Worm (Caenorhabditis elegans): ENCODE results near the gene hrpl-1.

The hrpl-1 gene

ce11 chrII:6928416-6928815, 29.9 kb downstream of the hrpl-1 start, which contains the start of gene flcn-1 (continued):
- TF ChIP-seq jun-1 (tag; optimal IDR thresholded peaks at IDR 0.05): no peak
- TF ChIP-seq nhr-77 (tag; optimal IDR thresholded peaks at IDR 0.05): no peak
- peak; percentile 15 for TF ChIP-seq snpc-4 (tag; optimal IDR thresholded peaks at IDR 0.05)
- no peak for TF ChIP-seq ceh-63 (GFP tag; optimal IDR thresholded peaks at IDR 0.05)
- peak; percentile 74 for TF ChIP-seq snu-23 (GFP tag; optimal IDR thresholded peaks at IDR 0.05)
- peak; percentile 23 for TF ChIP-seq blmp-1 (tag; optimal IDR thresholded peaks at IDR 0.05)
- peak; percentile 15 for TF ChIP-seq fos-1 (tag; optimal IDR thresholded peaks at IDR 0.05)
- no peak for TF ChIP-seq sptf-1 (tag; optimal IDR thresholded peaks at IDR 0.05)
- TF ChIP-seq rnt-1 (tag; optimal IDR thresholded peaks at IDR 0.05): peak; percentile 40
- no peak for TF ChIP-seq isw-1 (GFP tag; IDR thresholded peaks at IDR 0.05)
- TF ChIP-seq mep-1 (tag; optimal IDR thresholded peaks at IDR 0.05): peak; percentile 76

DNA sequence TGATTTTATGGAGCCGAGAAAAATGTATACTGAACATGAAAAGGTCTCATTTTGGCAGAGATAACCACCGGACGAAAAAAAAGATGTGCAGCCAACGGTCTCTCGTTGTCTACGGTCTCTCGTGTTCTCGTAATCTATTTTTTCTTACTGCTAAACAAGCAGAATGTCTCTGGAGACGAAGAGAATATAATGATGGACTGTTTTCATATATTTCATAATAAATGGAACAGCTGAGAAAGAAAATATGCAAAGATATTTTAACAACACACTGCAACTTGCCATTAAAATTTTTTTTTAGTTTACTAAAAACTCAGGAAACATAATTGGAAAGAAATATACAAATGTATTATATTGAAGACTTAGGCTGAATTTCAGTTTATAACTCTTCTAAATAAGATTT, 31.5 kb downstream of the hrpl-1 start:
- TF ChIP-seq tbx-2 (tag; optimal IDR thresholded peaks at IDR 0.05) (no peak), mep-1 (tag; optimal IDR thresholded peaks at IDR 0.05) (peak; percentile 7), nhr-71 (tag; optimal IDR thresholded peaks at IDR 0.05) (peak; percentile 1), lir-3 (tag; optimal IDR thresholded peaks at IDR 0.05; ENCODE audit: poor library complexity) (no peak), xbp-1 (tag; optimal IDR thresholded peaks at IDR 0.05) (no peak), lin-14 (GFP tag; optimal IDR thresholded peaks at IDR 0.05) (peak; percentile 17), snpc-4 (tag; optimal IDR thresholded peaks at IDR 0.05) (peak; percentile 19)

DNA sequence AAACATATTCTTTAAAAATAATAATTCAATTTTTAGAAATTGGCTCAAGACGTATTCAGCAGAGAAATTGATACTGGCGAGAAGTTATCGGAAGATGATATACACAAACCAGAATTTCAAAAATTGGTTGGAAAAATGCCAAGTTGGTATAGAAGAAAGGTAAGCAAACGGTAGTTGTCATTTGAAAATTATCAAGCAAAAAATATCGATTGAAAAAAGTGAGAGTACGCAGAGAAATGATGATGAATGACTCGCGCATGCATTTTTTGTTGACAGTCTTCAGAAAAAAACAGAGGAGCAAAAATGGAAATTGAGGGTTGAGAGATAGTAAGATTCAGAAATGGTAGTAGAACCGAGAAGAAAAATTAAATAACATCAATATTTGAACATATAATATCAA, 34.4 kb downstream of the hrpl-1 start:
- no peak for TF ChIP-seq efl-1 (optimal IDR thresholded peaks at IDR 0.05)
- TF ChIP-seq efl-1 (GFP tag; optimal IDR thresholded peaks at IDR 0.05 in 1 of 2): peak in 1 of 2 experiments; percentile 11
- TF ChIP-seq egl-27 (tag; optimal IDR thresholded peaks at IDR 0.05): no peak
- no peak for TF ChIP-seq fkh-8 (tag; optimal IDR thresholded peaks at IDR 0.05)
- TF ChIP-seq irx-1 (tag; optimal IDR thresholded peaks at IDR 0.05): no peak

ce11 chrII:6934729-6935128, 36.2 kb downstream of the hrpl-1 start:
- TF ChIP-seq zip-4 (GFP tag; optimal IDR thresholded peaks at IDR 0.05) (no peak), unc-98 (GFP tag; IDR thresholded peaks at IDR 0.05) (no peak), lir-3 (tag; optimal IDR thresholded peaks at IDR 0.05; ENCODE audit: poor library complexity) (no peak), mep-1 (tag; optimal IDR thresholded peaks at IDR 0.05) (no peak), lin-14 (GFP tag; optimal IDR thresholded peaks at IDR 0.05) (peak; percentile 5)

DNA sequence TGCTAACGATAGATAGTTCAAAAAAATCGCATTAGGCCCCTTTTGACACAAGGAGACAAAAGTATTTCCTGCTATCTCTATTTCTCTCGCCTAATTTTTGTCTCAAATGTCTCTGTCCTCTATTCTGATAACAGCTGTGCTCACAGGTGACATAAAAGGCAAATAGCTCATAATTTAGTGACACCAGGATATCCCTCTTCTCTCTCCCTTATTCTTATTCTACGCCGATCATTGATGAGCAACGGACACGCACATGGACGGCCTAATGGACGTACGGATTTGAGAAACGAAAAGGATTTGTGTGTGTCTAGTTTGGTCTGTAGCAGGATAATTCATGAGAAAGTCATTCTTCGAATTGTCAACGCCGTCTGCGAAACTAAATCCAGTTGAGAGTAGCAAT, 37.4 kb downstream of the hrpl-1 start:
- no peak for TF ChIP-seq aha-1 (tag; optimal IDR thresholded peaks at IDR 0.05)
- TF ChIP-seq egl-13 (tag; optimal IDR thresholded peaks at IDR 0.05): peak; percentile 19
- no peak for TF ChIP-seq sptf-1 (tag; optimal IDR thresholded peaks at IDR 0.05)
- TF ChIP-seq mef-2 (tag; optimal IDR thresholded peaks at IDR 0.05): no peak
- no peak for TF ChIP-seq nhr-19 (GFP tag; conservative IDR thresholded peaks at IDR 0.05)
- no peak for TF ChIP-seq nhr-71 (tag; optimal IDR thresholded peaks at IDR 0.05)
- TF ChIP-seq zip-4 (GFP tag; optimal IDR thresholded peaks at IDR 0.05): no peak
- TF ChIP-seq dsc-1 (tag; optimal IDR thresholded peaks at IDR 0.05): peak; percentile 41
- no peak for TF ChIP-seq nhr-11 (tag; optimal IDR thresholded peaks at IDR 0.05)
- no peak for TF ChIP-seq rnt-1 (tag; optimal IDR thresholded peaks at IDR 0.05)
- no peak for TF ChIP-seq unc-30 (tag; optimal IDR thresholded peaks at IDR 0.05)
- no peak for TF ChIP-seq vab-15 (tag; optimal IDR thresholded peaks at IDR 0.05)
- no peak for TF ChIP-seq fkh-4 (tag; optimal IDR thresholded peaks at IDR 0.05; ENCODE audit: borderline replicate concordance)
- TF ChIP-seq nhr-20 (tag; optimal IDR thresholded peaks at IDR 0.05): no peak
- peak; percentile 29 for TF ChIP-seq tbx-2 (tag; optimal IDR thresholded peaks at IDR 0.05)
- no peak for TF ChIP-seq efl-1 (optimal IDR thresholded peaks at IDR 0.05)
- peak in 1 of 2 experiments; percentile 88 for TF ChIP-seq efl-1 (GFP tag; optimal IDR thresholded peaks at IDR 0.05 in 1 of 2)
- no peak for TF ChIP-seq ceh-8 (GFP tag; optimal IDR thresholded peaks at IDR 0.05)
- TF ChIP-seq mep-1 (tag; optimal IDR thresholded peaks at IDR 0.05): no peak
- TF ChIP-seq lin-35 (GFP tag; optimal IDR thresholded peaks at IDR 0.05): no peak
- TF ChIP-seq elt-2 (tag; optimal IDR thresholded peaks at IDR 0.05): no peak
- no peak for TF ChIP-seq nhr-47 (tag; optimal IDR thresholded peaks at IDR 0.05)
- TF ChIP-seq hlh-4 (tag; optimal IDR thresholded peaks at IDR 0.05): no peak
- TF ChIP-seq ztf-11 (tag; optimal IDR thresholded peaks at IDR 0.05): peak in 1 of 2 experiments; percentile 50
- TF ChIP-seq hlh-17 (GFP tag; optimal IDR thresholded peaks at IDR 0.05; ENCODE audit: borderline replicate concordance): no peak
- TF ChIP-seq jun-1 (tag; optimal IDR thresholded peaks at IDR 0.05): no peak
- no peak for TF ChIP-seq nhr-12 (tag; optimal IDR thresholded peaks at IDR 0.05)
- TF ChIP-seq C04F5.9 (tag; optimal IDR thresholded peaks at IDR 0.05): no peak
- no peak for TF ChIP-seq lin-13 (GFP tag; optimal IDR thresholded peaks at IDR 0.05)
- TF ChIP-seq ces-1 (GFP tag; optimal IDR thresholded peaks at IDR 0.05): no peak

All from whole organism, L1 larva.